Fruit fly (Drosophila melanogaster): ENCODE results near the gene Pdcd4.

Gene Pdcd4

dm6 chrX:13788973-13789682 is 33.9 kb upstream of the Pdcd4 start:
- TF ChIP-seq CG3032 (tag; optimal IDR thresholded peaks at IDR 0.05) (peak; percentile 36), Hr4 (GFP tag; optimal IDR thresholded peaks at IDR 0.05) (peak; percentile 23), CG6808 (GFP tag; optimal IDR thresholded peaks at IDR 0.05) (no peak), Lpt (GFP tag; optimal IDR thresholded peaks at IDR 0.05) (no peak), CG4318 (GFP tag; optimal IDR thresholded peaks at IDR 0.05) (no peak), cyc (GFP tag; optimal IDR thresholded peaks at IDR 0.05) (peak; percentile 2), salr (GFP tag; optimal IDR thresholded peaks at IDR 0.05) (peak in 1 of 2 experiments; percentile 23), Sox102F (GFP tag; optimal IDR thresholded peaks at IDR 0.05) (peak; percentile 8), svp (GFP tag) (peak; percentile 58), CG6163 (GFP tag; IDR thresholded peaks at IDR 0.05) (0 out of 3 replicates have a peak, but pooled peaks have one; percentile 32), acj6 (GFP tag; optimal IDR thresholded peaks at IDR 0.05) (peak; percentile 1), CG10631 (GFP tag; optimal IDR thresholded peaks at IDR 0.05) (peak; percentile 39), CG6276 (GFP tag; optimal IDR thresholded peaks at IDR 0.05) (no peak), CG7368 (GFP tag; optimal IDR thresholded peaks at IDR 0.05) (peak; percentile 13), Eip78C (GFP tag) (peak; percentile 37), ss (GFP tag; optimal IDR thresholded peaks at IDR 0.05) (peak in 1 of 2 experiments; percentile 9), fd59A (GFP tag; optimal IDR thresholded peaks at IDR 0.05) (peak; percentile 18), CG16779 (tag; optimal IDR thresholded peaks at IDR 0.05) (no peak), CG32006 (GFP tag; optimal IDR thresholded peaks at IDR 0.05) (peak; percentile 22), pdm3 (GFP tag; optimal IDR thresholded peaks at IDR 0.05) (peak; percentile 14), dac (GFP tag; optimal IDR thresholded peaks at IDR 0.05) (no peak), Gug (GFP tag; IDR thresholded peaks at IDR 0.05) (0 out of 2 replicates have a peak, but pooled peaks have one; percentile 7)

dm6 chrX:13787282-13787850 is 32.2 kb upstream of the Pdcd4 start:
- TF ChIP-seq CG16779 (tag; optimal IDR thresholded peaks at IDR 0.05) (no peak), fkh (GFP tag; optimal IDR thresholded peaks at IDR 0.05) (no peak)

- peak; percentile 70 for TF ChIP-seq Eip78C (GFP tag)
- no peak for TF ChIP-seq CG8632 (GFP tag; optimal IDR thresholded peaks at IDR 0.05)
- TF ChIP-seq svp (GFP tag): peak; percentile 51
- TF ChIP-seq pdm3 (GFP tag; optimal IDR thresholded peaks at IDR 0.05): no peak
Measured at dm6 chrX:13786037-13786667, 30.9 kb upstream of the Pdcd4 start.

dm6 chrX:13783958-13784907 is 29.0 kb upstream of the Pdcd4 start:
- TF ChIP-seq Eip93F (GFP tag; optimal IDR thresholded peaks at IDR 0.05) (no peak), CG8632 (GFP tag; optimal IDR thresholded peaks at IDR 0.05) (no peak), CG34406 (GFP tag; optimal IDR thresholded peaks at IDR 0.05) (peak; percentile 25), esn (GFP tag; optimal IDR thresholded peaks at IDR 0.05) (peak; percentile 31), acj6 (GFP tag; optimal IDR thresholded peaks at IDR 0.05) (peak; percentile 57), CG11902 (GFP tag; optimal IDR thresholded peaks at IDR 0.05) (peak; percentile 5), CG1621 (tag; optimal IDR thresholded peaks at IDR 0.05) (peak; percentile 0), lz (GFP tag; optimal IDR thresholded peaks at IDR 0.05) (peak; percentile 36), CG10631 (GFP tag; optimal IDR thresholded peaks at IDR 0.05) (peak; percentile 16), Eip75B (GFP tag; optimal IDR thresholded peaks at IDR 0.05) (peak; percentile 62), spab (GFP tag; optimal IDR thresholded peaks at IDR 0.05) (no peak), CG6276 (GFP tag; optimal IDR thresholded peaks at IDR 0.05) (peak; percentile 68), CG32006 (GFP tag; optimal IDR thresholded peaks at IDR 0.05) (peak; percentile 89), CG15336 (GFP tag; IDR thresholded peaks at IDR 0.05) (peak; percentile 77), CG8119 (GFP tag; IDR thresholded peaks at IDR 0.05) (peak; percentile 72), CG4318 (GFP tag; optimal IDR thresholded peaks at IDR 0.05) (peak; percentile 67), CG8319 (GFP tag; optimal IDR thresholded peaks at IDR 0.05) (no peak), Sox15 (GFP tag; optimal IDR thresholded peaks at IDR 0.05) (no peak), CG7368 (GFP tag; optimal IDR thresholded peaks at IDR 0.05) (peak; percentile 3), ss (GFP tag; optimal IDR thresholded peaks at IDR 0.05) (peak; percentile 19 to 23), fkh (GFP tag; optimal IDR thresholded peaks at IDR 0.05) (no peak), Eip78C (GFP tag) (peak; percentile 88), Sox102F (GFP tag; optimal IDR thresholded peaks at IDR 0.05) (peak; percentile 40), dsx (GFP tag; optimal IDR thresholded peaks at IDR 0.05; ENCODE audit: poor library complexity, severe bottlenecking) (peak; percentile 57), CG11294 (GFP tag; IDR thresholded peaks at IDR 0.05) (peak; percentile 57), cyc (GFP tag; optimal IDR thresholded peaks at IDR 0.05) (peak; percentile 13)
